Fruit fly (Drosophila melanogaster) whole organism, embryonic: Measurements from ENCODE around the gene Dyrk2.

Experiments
- ATbp ChIP-seq: fragments of 200-800 bp; sonication (Bioruptor generic); optimal IDR thresholded peaks from 2 replicates; lab custom pipeline; 2017; ENCODE audit warnings: missing biosample characterization, mild to moderate bottlenecking, missing genetic modification characterization, missing genetic modification reagents
- Awh ChIP-seq: fragments of 200-800 bp; sonication (Bioruptor generic); IDR thresholded peaks from 2 replicates; pipeline ENCODE4, ENCODE4 v1.3.6; 2022; ENCODE audit warnings: missing biosample characterization, missing genetic modification characterization
- CG11085 ChIP-seq: fragments of 200-800 bp; sonication (Bioruptor generic); IDR thresholded peaks from 2 replicates; pipeline ENCODE4 v1.3.6; 2022; ENCODE audit warnings: missing biosample characterization, missing genetic modification characterization
- CG12219 ChIP-seq: fragments of 200-800 bp; sonication (Bioruptor generic); optimal IDR thresholded peaks from 3 replicates; lab custom pipeline; 2018; ENCODE audit warnings: missing biosample characterization, mild to moderate bottlenecking, missing genetic modification characterization
- CG12391 ChIP-seq: fragments of 200-800 bp; sonication (Bioruptor generic); optimal IDR thresholded peaks from 3 replicates; lab custom pipeline; 2018; ENCODE audit warnings: missing biosample characterization, mild to moderate bottlenecking, missing genetic modification characterization, moderate library complexity
- CG12659 ChIP-seq: fragments of 200-800 bp; sonication (Bioruptor generic); optimal IDR thresholded peaks from 3 replicates; lab custom pipeline; 2017; ENCODE audit warnings: mild to moderate bottlenecking, missing biosample characterization, missing genetic modification reagents, missing genetic modification characterization
- CG14710 ChIP-seq: fragments of 200-800 bp; sonication (Bioruptor generic); optimal IDR thresholded peaks from 3 replicates; lab custom pipeline; 2019; ENCODE audit warnings: missing biosample characterization, mild to moderate bottlenecking, missing genetic modification characterization, moderate library complexity
- CG17361 ChIP-seq: fragments of 200-800 bp; sonication (Bioruptor generic); IDR thresholded peaks from 3 replicates; pipeline ENCODE4 v1.3.6; 2022; ENCODE audit warnings: missing biosample characterization, missing genetic modification characterization
- CG30431 ChIP-seq: fragments of 200-800 bp; sonication (Bioruptor generic); optimal IDR thresholded peaks from 2 replicates; lab custom pipeline; 2017; ENCODE audit warnings: missing biosample characterization, missing genetic modification characterization
- CG3065 ChIP-seq: fragments of 200-800 bp; sonication (Bioruptor generic); optimal IDR thresholded peaks from 2 replicates; lab custom pipeline; 2016; ENCODE audit warnings: missing biosample characterization, missing genetic modification characterization
- CG31365 ChIP-seq: fragments of 200-800 bp; sonication (Bioruptor generic); optimal IDR thresholded peaks from 2 replicates; lab custom pipeline; 2018; ENCODE audit warnings: missing biosample characterization, mild to moderate bottlenecking, missing genetic modification characterization
- CG32532 ChIP-seq: fragments of 200-800 bp; sonication (Bioruptor generic); IDR thresholded peaks from 2 replicates; pipeline ENCODE4 v1.3.6; 2022; ENCODE audit warnings: missing biosample characterization, missing genetic modification characterization
- CG4854 ChIP-seq: fragments of 200-800 bp; sonication (Bioruptor generic); optimal IDR thresholded peaks from 2 replicates; lab custom pipeline; 2016; ENCODE audit warnings: missing biosample characterization, missing genetic modification characterization, inconsistent platforms
- CG7556 ChIP-seq: fragments of 200-800 bp; sonication (Bioruptor generic); optimal IDR thresholded peaks from 2 replicates; lab custom pipeline; 2017; ENCODE audit warnings: missing biosample characterization, mild to moderate bottlenecking, missing genetic modification characterization
- CG7963 ChIP-seq: fragments of 200-800 bp; sonication (Bioruptor generic); IDR thresholded peaks from 3 replicates; pipeline ENCODE4 v1.3.6; 2022; ENCODE audit warnings: missing biosample characterization, missing genetic modification characterization; ENCODE audit not compliant: partially characterized antibody
- CG8281 ChIP-seq: fragments of 200-800 bp; sonication (Bioruptor generic); optimal IDR thresholded peaks from 2 replicates; lab custom pipeline; 2018; ENCODE audit warnings: missing biosample characterization, mild to moderate bottlenecking, missing genetic modification characterization, moderate library complexity
- CG8359 ChIP-seq: fragments of 200-800 bp; sonication (Bioruptor generic); optimal IDR thresholded peaks from 2 replicates; lab custom pipeline; 2017; ENCODE audit warnings: missing biosample characterization, mild to moderate bottlenecking, missing genetic modification characterization, borderline replicate concordance
- CG8388 ChIP-seq: fragments of 200-800 bp; sonication (Bioruptor generic); optimal IDR thresholded peaks from 2 replicates; lab custom pipeline; 2019; ENCODE audit warnings: missing biosample characterization, mild to moderate bottlenecking, missing genetic modification characterization, moderate library complexity
- CG8944 ChIP-seq: fragments of 200-800 bp; sonication (Bioruptor generic); optimal IDR thresholded peaks from 3 replicates; lab custom pipeline; 2016; ENCODE audit warnings: missing biosample characterization, missing genetic modification characterization
- CG9609 ChIP-seq: fragments of 200-800 bp; sonication (Bioruptor generic); optimal IDR thresholded peaks from 3 replicates; lab custom pipeline; 2016; ENCODE audit warnings: missing biosample characterization, missing genetic modification characterization
- CG9817 ChIP-seq: fragments of 200-800 bp; sonication (Bioruptor generic); optimal IDR thresholded peaks from 2 replicates; lab custom pipeline; 2018; ENCODE audit warnings: missing biosample characterization, mild to moderate bottlenecking, missing genetic modification characterization, moderate library complexity
- CG9932 ChIP-seq: fragments of 200-800 bp; sonication (Bioruptor generic); IDR thresholded peaks from 2 replicates; pipeline ENCODE4 v1.3.6; 2022; ENCODE audit warnings: missing biosample characterization, missing genetic modification characterization
- Chrac-16 ChIP-seq: fragments of 200-800 bp; sonication (Bioruptor generic); optimal IDR thresholded peaks from 3 replicates; lab custom pipeline; 2016; ENCODE audit warnings: missing biosample characterization, missing genetic modification characterization
- Deaf1 ChIP-seq: fragments of 200-800 bp; optimal IDR thresholded peaks from 3 replicates; lab custom pipeline; 2019; ENCODE audit warnings: missing biosample characterization, mild to moderate bottlenecking, missing genetic modification characterization, moderate library complexity
- Dek ChIP-seq: fragments of 200-800 bp; sonication (Bioruptor generic); optimal IDR thresholded peaks from 3 replicates; lab custom pipeline; 2019; ENCODE audit warnings: missing biosample characterization, mild to moderate bottlenecking, missing genetic modification characterization, moderate library complexity
- Dll ChIP-seq: fragments of 200-800 bp; sonication (Bioruptor generic); IDR thresholded peaks from 4 replicates; pipeline ENCODE4 v1.3.6; 2022; ENCODE audit warnings: missing biosample characterization, missing genetic modification characterization; ENCODE audit not compliant: partially characterized antibody
- Hmx ChIP-seq: fragments of 200-800 bp; sonication (Bioruptor generic); optimal IDR thresholded peaks from 2 replicates; lab custom pipeline; 2016; ENCODE audit warnings: missing biosample characterization, missing genetic modification characterization
- Mrtf ChIP-seq: fragments of 200-800 bp; sonication (Bioruptor generic); IDR thresholded peaks from 3 replicates; pipeline ENCODE4 v1.3.6; 2022; ENCODE audit warnings: missing biosample characterization, missing genetic modification characterization
- NfI ChIP-seq: fragments of 200-800 bp; sonication (Bioruptor generic); optimal IDR thresholded peaks from 3 replicates; lab custom pipeline; 2018; ENCODE audit warnings: missing biosample characterization, mild to moderate bottlenecking, missing genetic modification characterization, moderate library complexity
- Opbp ChIP-seq: fragments of 200-800 bp; sonication (Bioruptor generic); IDR thresholded peaks from 3 replicates; pipeline ENCODE4 v1.3.6; 2022; ENCODE audit warnings: missing biosample characterization, missing genetic modification characterization; ENCODE audit not compliant: partially characterized antibody
- PHDP ChIP-seq: fragments of 200-800 bp; sonication (Bioruptor generic); optimal IDR thresholded peaks from 3 replicates; lab custom pipeline; 2018; ENCODE audit warnings: missing biosample characterization, mild to moderate bottlenecking, missing genetic modification characterization, moderate library complexity
- Spps ChIP-seq: fragments of 200-800 bp; sonication (Bioruptor generic); optimal IDR thresholded peaks from 2 replicates; lab custom pipeline; 2018; ENCODE audit warnings: missing biosample characterization, mild to moderate bottlenecking, missing genetic modification characterization
- Xbp1 ChIP-seq: fragments of 200-800 bp; sonication (Bioruptor generic); optimal IDR thresholded peaks from 3 replicates; lab custom pipeline; 2016; ENCODE audit warnings: missing biosample characterization, mild to moderate bottlenecking, missing genetic modification characterization
- az2 ChIP-seq: fragments of 200-800 bp; sonication (Bioruptor generic); optimal IDR thresholded peaks from 3 replicates; lab custom pipeline; 2016; ENCODE audit warnings: missing biosample characterization, missing genetic modification characterization
- bcd ChIP-seq: fragments of 200-800 bp; sonication (Bioruptor generic); optimal IDR thresholded peaks from 2 replicates; lab custom pipeline; 2017; ENCODE audit warnings: missing biosample characterization, mild to moderate bottlenecking, missing genetic modification characterization
- chinmo ChIP-seq: fragments of 200-800 bp; sonication (Bioruptor generic); IDR thresholded peaks from 4 replicates; pipeline ENCODE4 v1.3.6; 2022; ENCODE audit warnings: missing biosample characterization, missing genetic modification characterization; ENCODE audit not compliant: partially characterized antibody
- esg ChIP-seq: fragments of 200-800 bp; sonication (Bioruptor generic); conservative IDR thresholded peaks from 2 replicates; pipeline ENCODE4 v1.3.6; 2022; ENCODE audit warnings: missing biosample characterization, missing genetic modification characterization
- fd96Cb ChIP-seq: fragments of 200-800 bp; sonication (Bioruptor generic); optimal IDR thresholded peaks from 2 replicates; lab custom pipeline; 2018; ENCODE audit warnings: missing biosample characterization, mild to moderate bottlenecking, missing genetic modification characterization, moderate library complexity
- gcm ChIP-seq: fragments of 200-800 bp; sonication (Bioruptor generic); optimal IDR thresholded peaks from 2 replicates; lab custom pipeline; 2019; ENCODE audit warnings: missing biosample characterization, mild to moderate bottlenecking, missing genetic modification characterization, moderate library complexity
- klu ChIP-seq: fragments of 200-800 bp; sonication (Bioruptor generic); IDR thresholded peaks from 2 replicates; pipeline ENCODE4 v1.3.6; 2022; ENCODE audit warnings: missing biosample characterization, missing genetic modification characterization
- lilli ChIP-seq: fragments of 200-800 bp; sonication (Bioruptor generic); optimal IDR thresholded peaks from 3 replicates; lab custom pipeline; 2016; ENCODE audit warnings: missing biosample characterization, missing genetic modification characterization
- pan ChIP-seq, 4 experiments: fragments of >200 bp in 3 of 4; fragments of 200-800 bp in 1 of 4; sonication (Bioruptor generic) in 1 of 4; optimal IDR thresholded peaks in 3 of 4; IDR thresholded peaks in 1 of 4; 2 replicates each; pipeline versions ENCODE4 v1.3.6 to Lab custom; 2017 to 2022; ENCODE audit warnings: missing biosample characterization in 2 of 4, missing genetic modification characterization in 2 of 4, mixed read lengths in 1 of 4
- phol ChIP-seq: fragments of 200-800 bp; sonication (Bioruptor generic); optimal IDR thresholded peaks from 3 replicates; lab custom pipeline; 2018; ENCODE audit warnings: missing biosample characterization, mild to moderate bottlenecking, missing genetic modification characterization, moderate library complexity
- prd ChIP-seq, 3 experiments: fragments of >200 bp in 2 of 3; fragments of 200-800 bp in 1 of 3; sonication (Bioruptor generic) in 1 of 3; optimal IDR thresholded peaks in 2 of 3; IDR thresholded peaks in 1 of 3; 2 replicates in 2 of 3; 3 replicates in 1 of 3; pipeline versions ENCODE4 v1.3.6 to Lab custom; 2017 to 2022; ENCODE audit warnings: missing biosample characterization in 1 of 3, missing genetic modification characterization in 1 of 3
- row ChIP-seq: fragments of 200-800 bp; sonication (Bioruptor generic); IDR thresholded peaks from 3 replicates; pipeline ENCODE4 v1.3.6; 2022; ENCODE audit warnings: missing biosample characterization, missing genetic modification characterization
- salm ChIP-seq: fragments of 200-800 bp; sonication (Bioruptor generic); optimal IDR thresholded peaks from 2 replicates; lab custom pipeline; 2018; ENCODE audit warnings: missing biosample characterization, mild to moderate bottlenecking, missing genetic modification characterization
- sens-2 ChIP-seq: fragments of 200-800 bp; sonication (Bioruptor generic); IDR thresholded peaks from 2 replicates; pipeline ENCODE4 v1.3.6; 2022; ENCODE audit warnings: missing biosample characterization, missing genetic modification characterization
- vfl ChIP-seq: fragments of 200-800 bp; sonication (Bioruptor generic); optimal IDR thresholded peaks from 2 replicates; lab custom pipeline; 2016; ENCODE audit warnings: missing biosample characterization, missing genetic modification characterization
- zf30C ChIP-seq: fragments of 200-800 bp; sonication (Bioruptor generic); optimal IDR thresholded peaks from 3 replicates; lab custom pipeline; 2018; ENCODE audit warnings: missing biosample characterization, mild to moderate bottlenecking, missing genetic modification characterization

The Dyrk2 gene

dm6 chr2L:14245517-14245916, 11.6 kb upstream of the Dyrk2 start (continued):
- TF ChIP-seq CG12659 (peak; percentile 12), Dek (tag; lab: Kevin White, UChicago) (no peak), CG8944 (GFP tag; lab: Kevin White, UChicago) (peak; percentile 32), Spps (tag; lab: Kevin White, UChicago) (no peak), CG7556 (GFP tag; lab: Kevin White, UChicago) (peak; percentile 55), az2 (GFP tag; lab: Kevin White, UChicago) (peak; percentile 64), Deaf1 (tag; lab: Kevin White, UChicago) (peak; percentile 52), gcm (GFP tag; lab: Kevin White, UChicago) (peak; percentile 24), CG9932 (GFP tag; lab: Robert Waterston, UW) (no peak), Opbp (GFP tag; lab: Robert Waterston, UW) (no peak), zf30C (GFP tag; lab: Kevin White, UChicago) (peak; percentile 51), ATbp (peak; percentile 89), Xbp1 (GFP tag; lab: Kevin White, UChicago) (peak; percentile 53), vfl (GFP tag; lab: Kevin White, UChicago) (no peak), CG31365 (no peak), row (peak; percentile 60), PHDP (tag; lab: Kevin White, UChicago) (peak; percentile 61), esg (GFP tag; lab: Robert Waterston, UW) (0 out of 2 replicates have a peak, but pooled peaks have one; percentile 15), klu (GFP tag; lab: Robert Waterston, UW) (no peak), chinmo (GFP tag; lab: Robert Waterston, UW) (no peak), bcd (peak; percentile 13), CG12219 (GFP tag; lab: Kevin White, UChicago) (peak; percentile 1), CG3065 (GFP tag; lab: Kevin White, UChicago) (no peak), CG8359 (no peak), Chrac-16 (peak; percentile 38), lilli (GFP tag; lab: Kevin White, UChicago) (no peak), CG14710 (tag; lab: Kevin White, UChicago) (peak; percentile 30), prd (optimal IDR thresholded peaks at IDR 0.05; lab: Kevin White, UChicago) (no peak), prd (GFP tag; IDR thresholded peaks at IDR 0.05; lab: Robert Waterston, UW) (peak; percentile 35; the same call in 2 of the 3 replicates), CG11085 (GFP tag; lab: Robert Waterston, UW) (no peak), CG30431 (GFP tag; lab: Kevin White, UChicago) (peak; percentile 25), Hmx (GFP tag; lab: Kevin White, UChicago) (no peak), CG12391 (peak; percentile 70), CG9609 (GFP tag; lab: Kevin White, UChicago) (peak; percentile 17), salm (tag; lab: Kevin White, UChicago) (no peak), CG8388 (peak; percentile 78), CG8281 (tag; lab: Kevin White, UChicago) (peak; percentile 21), CG9817 (no peak), pan (optimal IDR thresholded peaks at IDR 0.05; lab: Kevin White, UChicago) (no peak), pan (GFP tag; optimal IDR thresholded peaks at IDR 0.05 in 1 of 2, IDR thresholded peaks at IDR 0.05 in 1 of 2) (peak in 1 of 2 experiments; percentile 40), CG17361 (GFP tag; lab: Robert Waterston, UW) (peak; percentile 49; the same call in 2 of the 3 replicates), CG4854 (GFP tag; lab: Kevin White, UChicago) (no peak), CG32532 (GFP tag; lab: Robert Waterston, UW) (no peak; the same call in 1 of the 2 replicates), Dll (GFP tag; lab: Robert Waterston, UW) (no peak), Mrtf (GFP tag; lab: Robert Waterston, UW) (peak; percentile 26; the same call in 1 of the 3 replicates), sens-2 (GFP tag; lab: Robert Waterston, UW) (peak; percentile 58; the same call in 1 of the 2 replicates), fd96Cb (peak; percentile 55), Awh (GFP tag; lab: Robert Waterston, UW) (no peak), phol (tag; lab: Kevin White, UChicago) (peak; percentile 59), NfI (GFP tag; lab: Kevin White, UChicago) (peak; percentile 4), CG7963 (GFP tag; lab: Robert Waterston, UW) (no peak)
